Fruit fly (Drosophila melanogaster) Kc167 (cell line): Measurements from ENCODE around the gene CG17380.

ENCODE experiments used
- Myc ChIP-seq: fragments of >200 bp; optimal IDR thresholded peaks from 2 replicates; lab custom pipeline; 2017; ENCODE audit warnings: missing external identifiers
- Sin3A ChIP-seq: fragments of >200 bp; optimal IDR thresholded peaks from 2 replicates; lab custom pipeline; 2018; ENCODE audit warnings: missing external identifiers
- h ChIP-seq: fragments of >200 bp; optimal IDR thresholded peaks from 3 replicates; lab custom pipeline; 2018; ENCODE audit warnings: missing external identifiers
- insv ChIP-seq: fragments of >200 bp; optimal IDR thresholded peaks from 3 replicates; lab custom pipeline; 2018; ENCODE audit warnings: missing external identifiers
- psq ChIP-seq: fragments of >200 bp; optimal IDR thresholded peaks from 2 replicates; lab custom pipeline; 2017; ENCODE audit warnings: missing external identifiers
- ttk ChIP-seq: sonication (Bioruptor generic); optimal IDR thresholded peaks from 2 replicates; lab custom pipeline; 2017; ENCODE audit warnings: missing external identifiers

Gene CG17380

DNA sequence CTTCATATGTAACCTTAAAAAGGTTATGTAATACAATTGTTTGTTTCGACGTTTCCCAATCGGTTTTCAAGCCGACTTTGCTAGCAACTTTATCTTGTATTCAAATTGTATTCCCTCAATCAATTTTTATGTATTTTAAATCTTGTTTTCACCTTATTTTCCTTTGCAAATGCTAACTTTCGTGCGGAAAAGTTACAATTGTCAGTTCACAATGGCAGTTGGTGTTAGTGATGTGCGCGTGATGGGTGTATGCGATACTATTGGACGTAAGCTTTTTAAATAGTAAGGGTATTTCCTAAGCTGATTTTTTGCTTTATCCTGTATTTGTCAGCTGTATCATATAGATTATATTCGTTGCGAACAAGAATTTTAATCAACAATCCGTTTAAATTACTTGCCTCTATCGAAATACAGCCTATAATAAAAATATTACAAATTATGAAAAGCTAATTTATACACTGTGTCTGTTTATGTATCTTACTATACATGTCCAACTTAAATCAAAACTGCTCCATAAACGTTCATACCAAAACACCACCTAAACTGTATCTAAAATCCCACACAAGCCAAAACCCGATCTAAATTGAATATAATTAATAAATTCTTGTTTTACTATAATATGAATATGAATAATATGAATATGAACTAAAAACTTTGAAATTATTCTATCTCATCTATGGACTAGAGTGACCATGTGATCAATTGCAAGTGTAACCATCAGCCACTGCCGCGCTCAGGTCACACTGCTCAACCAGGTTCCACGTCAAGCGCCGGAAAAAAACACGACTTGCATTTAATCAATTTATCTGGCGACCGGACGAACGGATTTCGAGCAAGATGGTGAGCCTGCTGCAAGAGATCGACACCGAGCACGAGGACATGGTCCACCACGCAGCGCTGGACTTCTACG, 47.4 kb downstream of the CG17380 start, which contains the start of the genes ATPsynCF6 and Sec13:
ATPsynCF6 (minus strand) TSS at position 236 of the 910 bp plus-strand sequence.
Sec13 (plus strand) TSS at position 450 of the 910 bp plus-strand sequence.
- TF ChIP-seq ttk (lab: Kevin White, UChicago) (no peak), Myc (lab: Kevin White, UChicago) (no peak), h (lab: Kevin White, UChicago) (no peak), insv (lab: Kevin White, UChicago) (no peak), psq (lab: Kevin White, UChicago) (no peak), Sin3A (lab: Kevin White, UChicago) (no peak)
